Worm (Caenorhabditis elegans) whole organism, L4/young adult: ENCODE results near the gene C34C6.9.

ENCODE experiments used
- W03F9.2 ChIP-seq: fragments of 150-350 bp; optimal IDR thresholded peaks from 2 replicates; lab custom pipeline; 2014; ENCODE audit warnings: missing biosample characterization, missing genetic modification characterization
- dao-5 ChIP-seq: sonication (generic microtip); optimal IDR thresholded peaks from 2 replicates; lab custom pipeline; 2016; ENCODE audit warnings: missing genotype, missing genetic modification characterization, moderate library complexity, missing compliant biosample characterization
- him-1 ChIP-seq: sonication (generic microtip); optimal IDR thresholded peaks from 2 replicates; lab custom pipeline; 2016; ENCODE audit warnings: missing genotype, missing genetic modification reagents, missing genetic modification characterization, missing compliant biosample characterization

ce11 chrII:8726700-8727099 lies 41.0 kb downstream of the C34C6.9 start, which contains the start of gene T01B7.9:
- TF ChIP-seq him-1 (tag; lab: Kevin White, UChicago) (no peak), dao-5 (tag; lab: Kevin White, UChicago) (no peak), W03F9.2 (no peak)
